Worm (Caenorhabditis elegans) whole organism, L4/young adult: ENCODE data around the gene F59B1.6.

Experiments used
- W03F9.2 ChIP-seq: fragments of 150-350 bp; optimal IDR thresholded peaks from 2 replicates; lab custom pipeline; 2014; ENCODE audit warnings: missing biosample characterization, missing genetic modification characterization
- dao-5 ChIP-seq: sonication (generic microtip); optimal IDR thresholded peaks from 2 replicates; lab custom pipeline; 2016; ENCODE audit warnings: missing genotype, missing genetic modification characterization, moderate library complexity, missing compliant biosample characterization
- him-1 ChIP-seq: sonication (generic microtip); optimal IDR thresholded peaks from 2 replicates; lab custom pipeline; 2016; ENCODE audit warnings: missing genotype, missing genetic modification reagents, missing genetic modification characterization, missing compliant biosample characterization

F59B1.6 gene

DNA sequence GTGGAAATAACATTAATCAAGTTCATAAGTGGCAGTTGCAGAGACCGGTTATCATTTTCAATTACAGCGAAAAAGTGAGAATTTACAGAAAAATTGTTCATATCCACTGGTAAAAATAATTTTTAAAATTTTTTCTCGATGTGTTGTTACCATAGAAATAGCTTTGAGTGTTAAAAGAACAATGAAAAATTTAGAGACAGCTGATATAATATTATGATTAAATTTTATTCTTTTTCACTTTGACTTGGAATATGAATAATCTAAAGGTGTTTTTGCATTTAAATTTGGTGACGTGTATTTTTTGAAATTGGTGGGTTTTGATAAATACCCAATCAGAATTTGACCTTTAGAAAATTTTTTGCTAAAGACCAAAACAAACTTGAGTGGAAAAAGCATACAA lies at the start of gene F59B1.6:
Gene F59B1.6 (minus strand): TSS at position 101 of the 400 bp plus-strand sequence.
- no peak for TF ChIP-seq W03F9.2 (tag; lab: Kevin White, UChicago)
- TF ChIP-seq him-1 (tag; lab: Kevin White, UChicago): no peak
- TF ChIP-seq dao-5 (tag; lab: Kevin White, UChicago): no peak

DNA sequence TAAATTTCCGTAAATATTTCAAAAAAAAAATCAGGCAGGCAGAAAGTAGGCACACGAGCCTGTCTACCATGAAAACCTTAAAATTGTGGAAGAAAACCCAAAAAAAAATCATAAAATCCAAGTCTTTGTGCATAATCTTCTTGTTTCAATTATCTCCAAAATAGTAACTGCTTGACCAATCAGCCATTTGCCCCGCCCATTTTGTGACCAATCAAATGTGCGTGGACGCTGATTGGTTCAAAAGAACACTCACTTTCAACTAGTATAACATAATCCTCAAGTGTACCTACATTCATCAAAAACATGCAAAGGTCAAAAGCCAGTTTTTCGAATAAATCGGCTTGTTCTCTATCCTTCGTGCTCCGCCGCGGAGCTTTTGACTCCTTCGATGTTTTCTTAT lies 47.0 kb upstream of the F59B1.6 start:
- TF ChIP-seq him-1 (tag; lab: Kevin White, UChicago) (no peak), W03F9.2 (tag; lab: Kevin White, UChicago) (no peak), dao-5 (tag; lab: Kevin White, UChicago) (no peak)

DNA sequence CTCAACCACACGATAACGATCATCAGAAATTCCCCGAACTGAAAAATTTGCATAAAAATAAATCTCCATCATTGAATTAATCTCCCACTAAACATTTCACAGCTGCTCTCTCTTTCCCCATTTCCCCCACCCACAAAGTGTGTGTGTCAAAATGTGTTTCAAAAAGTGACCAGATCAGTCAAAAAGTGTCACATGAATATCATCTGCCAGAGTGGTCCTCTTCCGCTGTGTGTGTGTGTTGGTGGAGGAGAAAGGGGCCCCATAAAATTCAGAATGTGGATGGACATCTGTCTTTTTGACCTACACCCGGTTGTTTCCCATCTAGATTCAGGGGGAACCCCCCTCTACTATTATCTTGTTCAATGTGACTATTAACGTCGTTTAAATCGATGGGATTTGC lies 45.7 kb upstream of the F59B1.6 start:
- TF ChIP-seq W03F9.2 (tag; lab: Kevin White, UChicago) (no peak), him-1 (tag; lab: Kevin White, UChicago) (no peak), dao-5 (tag; lab: Kevin White, UChicago) (no peak)

DNA sequence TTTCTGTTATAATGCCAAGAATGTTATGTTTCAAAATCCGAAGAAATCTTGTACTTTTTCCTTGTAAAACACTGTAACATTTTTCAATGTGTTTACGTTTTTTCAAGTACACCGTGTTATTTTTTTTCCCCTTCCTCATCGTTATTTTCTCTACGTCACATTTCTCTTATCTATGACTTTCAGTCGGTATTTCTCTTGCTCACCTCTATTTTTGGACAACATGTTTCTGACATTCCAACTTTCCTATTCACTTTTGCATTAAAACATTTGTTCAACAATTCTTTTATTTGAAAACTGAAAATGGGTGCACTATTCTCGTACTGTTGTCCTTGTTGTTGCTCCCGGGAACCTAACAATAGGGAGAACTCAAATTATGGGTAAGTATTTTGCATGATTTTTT lies 41.6 kb upstream of the F59B1.6 start, which contains the start of gene pals-33:
Gene pals-33 (plus strand): TSS at position 301 of the 400 bp plus-strand sequence.
- TF ChIP-seq W03F9.2 (tag; lab: Kevin White, UChicago) (no peak), him-1 (tag; lab: Kevin White, UChicago) (no peak), dao-5 (tag; lab: Kevin White, UChicago) (no peak)

DNA sequence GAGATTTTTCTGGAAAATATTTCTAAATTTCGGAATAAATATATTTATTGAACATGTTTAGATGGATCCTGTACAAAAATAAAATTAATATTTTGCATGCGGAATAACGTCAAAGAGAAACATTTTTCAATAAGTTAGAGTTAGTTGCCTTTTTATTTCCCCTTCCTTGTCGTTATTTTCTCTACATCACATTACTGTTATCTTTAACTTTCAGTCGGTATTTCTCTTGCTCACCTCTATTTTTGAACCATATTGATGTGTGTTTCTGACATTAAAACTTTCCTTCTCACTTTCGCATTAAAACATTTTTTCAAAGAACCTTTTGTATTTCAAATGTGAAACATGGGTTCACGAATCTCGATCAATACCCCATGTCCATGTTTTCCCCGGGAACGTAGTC lies 39.0 kb upstream of the F59B1.6 start, which contains the start of gene Y39H10B.3:
Gene Y39H10B.3 (plus strand): TSS at position 301 of the 400 bp plus-strand sequence.
- TF ChIP-seq W03F9.2 (tag; lab: Kevin White, UChicago) (no peak), dao-5 (tag; lab: Kevin White, UChicago) (no peak), him-1 (tag; lab: Kevin White, UChicago) (no peak)

DNA sequence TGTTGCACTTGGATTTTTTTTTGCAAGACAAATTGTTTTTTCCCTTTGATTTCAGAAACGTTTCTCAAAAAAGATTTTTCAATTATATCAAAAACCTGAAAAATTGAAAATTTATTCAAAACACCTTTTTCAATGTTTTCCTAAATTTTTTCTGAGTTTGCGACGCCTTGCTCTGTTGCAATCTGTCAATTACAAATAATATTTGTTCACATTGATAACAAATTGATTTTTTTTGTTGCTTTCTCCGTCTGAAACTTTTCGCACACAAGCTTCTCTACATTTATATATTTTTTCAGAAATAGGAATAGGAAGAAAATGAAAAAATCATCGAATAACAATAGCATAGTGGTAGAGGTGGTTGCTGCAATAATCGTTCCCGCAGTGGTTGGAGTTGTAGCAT lies 37.0 kb upstream of the F59B1.6 start, which contains the start of gene Y39H10B.2:
Gene Y39H10B.2 (plus strand): TSS at position 301 of the 400 bp plus-strand sequence.
- no peak for TF ChIP-seq dao-5 (tag; lab: Kevin White, UChicago)
- TF ChIP-seq W03F9.2 (tag; lab: Kevin White, UChicago): no peak
- TF ChIP-seq him-1 (tag; lab: Kevin White, UChicago): no peak

DNA sequence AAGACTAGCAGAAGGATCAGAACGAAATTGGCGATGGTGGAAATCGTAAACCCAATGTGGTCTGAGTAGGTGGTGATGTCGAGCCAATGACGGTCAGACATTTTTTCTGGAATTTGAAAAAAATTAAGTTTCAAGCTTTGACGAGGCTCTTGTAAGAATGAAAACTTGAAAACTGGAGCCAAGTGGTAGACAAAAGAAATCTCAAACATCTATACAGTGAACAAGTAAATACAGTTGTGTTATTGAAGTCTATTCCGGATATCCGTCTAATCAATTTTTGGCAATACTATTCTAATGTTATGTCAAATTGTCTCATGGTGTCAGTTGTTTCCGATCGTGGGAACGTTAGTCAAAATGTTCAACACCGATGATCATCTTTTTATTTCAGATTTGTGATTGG lies 35.4 kb upstream of the F59B1.6 start, which contains the start of gene str-113:
Gene str-113 (minus strand): TSS at position 101 of the 400 bp plus-strand sequence.
- TF ChIP-seq dao-5 (tag; lab: Kevin White, UChicago): no peak
- no peak for TF ChIP-seq W03F9.2 (tag; lab: Kevin White, UChicago)
- TF ChIP-seq him-1 (tag; lab: Kevin White, UChicago): no peak

DNA sequence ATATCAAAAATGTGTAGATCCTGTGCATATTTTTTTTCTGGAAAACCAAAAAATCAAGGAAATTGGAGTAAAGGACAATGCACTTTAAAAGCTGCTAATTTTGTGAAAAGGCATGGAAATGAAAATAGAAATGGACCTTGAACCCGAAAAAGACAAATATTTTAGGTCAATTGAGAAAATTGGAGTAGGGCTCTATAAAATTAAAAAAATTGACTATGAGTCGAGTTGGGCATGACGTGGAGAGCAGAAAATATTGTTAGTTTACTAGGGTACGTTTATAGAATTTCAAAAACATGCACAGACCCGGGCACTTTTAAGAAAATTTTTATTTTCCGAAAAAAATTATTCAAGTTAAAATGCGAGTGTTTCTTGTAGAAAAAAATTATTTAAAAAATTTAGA lies 28.0 kb upstream of the F59B1.6 start, which contains the start of gene acr-23:
Gene acr-23 (minus strand): TSS at position 101 of the 400 bp plus-strand sequence.
- no peak for TF ChIP-seq dao-5 (tag; lab: Kevin White, UChicago)
- TF ChIP-seq W03F9.2 (tag; lab: Kevin White, UChicago): no peak
- no peak for TF ChIP-seq him-1 (tag; lab: Kevin White, UChicago)

DNA sequence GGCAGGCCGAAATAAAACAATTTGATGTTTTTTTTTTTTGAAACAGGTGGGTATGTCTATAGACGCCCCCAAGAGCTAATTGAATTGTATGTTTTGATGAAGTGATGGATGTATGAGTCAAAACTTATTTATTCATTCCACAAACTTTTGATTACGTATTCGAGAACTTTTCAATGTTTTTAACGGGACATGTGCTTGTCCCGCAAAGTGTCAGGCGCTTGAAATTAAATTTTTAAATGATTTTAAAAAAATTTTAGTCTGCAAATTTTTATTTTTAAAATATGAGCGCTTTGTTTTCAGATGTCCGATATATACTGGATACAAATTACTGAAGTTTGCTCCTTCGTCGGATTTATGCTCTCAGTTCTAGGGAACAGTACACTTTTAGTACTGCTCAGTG lies 18.0 kb upstream of the F59B1.6 start, which contains the start of gene str-114:
Gene str-114 (plus strand): TSS at position 301 of the 400 bp plus-strand sequence.
- TF ChIP-seq him-1 (tag; lab: Kevin White, UChicago) (no peak), W03F9.2 (tag; lab: Kevin White, UChicago) (no peak), dao-5 (tag; lab: Kevin White, UChicago) (no peak)

DNA sequence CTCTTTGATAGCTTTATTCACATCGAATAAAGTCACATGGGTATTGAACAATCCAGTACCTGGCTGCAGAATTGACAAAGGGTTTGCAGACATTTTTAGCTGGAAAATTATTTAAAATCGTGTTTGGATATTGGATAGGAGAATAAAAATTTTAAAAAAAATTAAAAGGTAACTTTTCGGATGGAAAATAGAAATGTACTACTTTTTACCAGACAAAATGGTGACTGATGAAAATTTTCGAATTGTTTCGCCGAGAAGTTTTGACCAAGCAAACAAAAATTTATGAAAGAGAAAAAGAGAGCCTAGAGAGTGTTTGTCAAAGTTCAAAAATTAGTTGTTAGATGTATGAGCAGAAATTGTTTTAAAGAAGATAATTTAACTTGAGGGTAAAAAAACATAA lies 16.4 kb upstream of the F59B1.6 start, which contains the start of gene F59B1.10:
Gene F59B1.10 (minus strand): TSS at position 101 of the 400 bp plus-strand sequence.
- TF ChIP-seq him-1 (tag; lab: Kevin White, UChicago): no peak
- no peak for TF ChIP-seq W03F9.2 (tag; lab: Kevin White, UChicago)
- TF ChIP-seq dao-5 (tag; lab: Kevin White, UChicago): no peak

DNA sequence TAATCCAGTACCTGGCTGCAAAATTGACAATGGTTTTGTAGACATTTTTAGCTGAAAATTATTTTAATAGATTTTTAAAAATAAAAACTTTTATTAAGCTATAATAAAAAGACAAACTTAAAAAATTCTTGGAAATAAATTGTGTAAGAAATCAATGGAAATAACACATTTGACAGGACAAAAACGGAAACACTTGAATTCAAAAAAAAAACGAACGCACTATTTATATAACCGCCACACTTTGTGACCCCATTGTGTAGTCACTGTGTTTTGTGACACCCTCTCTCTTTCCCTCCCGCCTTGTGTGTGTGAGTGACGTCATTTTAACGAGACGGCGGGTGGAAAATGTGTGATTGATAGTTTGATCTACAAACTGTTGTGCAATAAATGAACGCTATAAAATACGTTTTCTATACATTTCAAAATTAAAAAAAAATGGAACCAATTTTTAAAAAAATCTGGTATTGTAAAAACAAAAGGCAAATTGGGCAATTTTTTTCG lies 12.8 kb upstream of the F59B1.6 start, which contains the start of gene F59B1.8:
Gene F59B1.8 (minus strand): TSS at position 51 of the 501 bp plus-strand sequence.
- TF ChIP-seq dao-5 (tag; lab: Kevin White, UChicago): no peak
- TF ChIP-seq W03F9.2 (tag; lab: Kevin White, UChicago): no peak
- no peak for TF ChIP-seq him-1 (tag; lab: Kevin White, UChicago)

DNA sequence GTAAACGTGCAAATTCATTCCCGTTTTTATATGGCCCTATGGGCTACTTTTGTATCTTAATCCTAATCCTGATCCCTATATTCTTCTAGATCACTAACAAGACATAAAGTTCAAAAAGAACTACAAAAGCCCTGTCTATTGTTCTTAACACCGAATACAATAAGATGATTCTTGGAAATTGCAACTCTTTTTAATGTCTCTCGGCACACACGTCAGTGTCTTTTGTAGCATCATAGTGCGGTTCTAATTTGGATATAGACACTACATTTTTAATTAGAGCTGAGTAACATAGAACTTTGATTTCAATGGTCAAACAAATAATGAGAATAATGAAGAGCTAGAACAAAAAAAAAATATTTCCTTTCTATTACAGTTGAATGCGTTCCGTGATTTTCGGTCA lies 8.4 kb upstream of the F59B1.6 start:
- TF ChIP-seq dao-5 (tag; lab: Kevin White, UChicago) (no peak), him-1 (tag; lab: Kevin White, UChicago) (no peak), W03F9.2 (tag; lab: Kevin White, UChicago) (no peak)

DNA sequence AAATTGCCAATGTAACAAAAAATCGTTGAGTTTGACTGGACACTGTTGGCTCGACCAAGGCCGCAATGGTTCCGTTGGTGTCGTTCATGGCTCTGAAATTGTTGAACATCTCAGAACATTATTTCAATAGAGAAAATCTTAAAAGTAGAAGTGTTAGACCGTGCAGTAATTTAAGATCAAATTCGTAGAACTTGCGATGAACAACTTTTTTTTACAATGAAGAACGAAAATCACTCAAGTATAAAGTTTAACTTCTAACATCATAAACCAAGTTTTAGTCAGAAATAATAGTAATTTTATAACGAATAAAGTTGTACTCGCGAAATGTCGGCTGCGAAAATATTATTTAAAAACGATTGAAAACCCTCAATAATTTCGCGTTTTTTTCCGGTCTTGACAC lies 5.6 kb upstream of the F59B1.6 start, which contains the start of gene srx-41:
Gene srx-41 (minus strand): TSS at position 101 of the 400 bp plus-strand sequence.
- no peak for TF ChIP-seq W03F9.2 (tag; lab: Kevin White, UChicago)
- no peak for TF ChIP-seq him-1 (tag; lab: Kevin White, UChicago)
- TF ChIP-seq dao-5 (tag; lab: Kevin White, UChicago): no peak
